Worm (Caenorhabditis elegans) whole organism, L4 larva: Measurements from ENCODE around the gene C10G8.8.
A peak's percentile ranks its signal among the peaks of the same experiment; 100 is the strongest.

Source experiments
- F37D6.2 ChIP-seq: sonication (generic microtip); optimal IDR thresholded peaks from 2 replicates; lab custom pipeline; 2016; ENCODE audit warnings: mild to moderate bottlenecking, missing genetic modification characterization, missing compliant biosample characterization
- T26A8.4 ChIP-seq: fragments of 200-800 bp; sonication (Bioruptor generic); IDR thresholded peaks from 2 replicates; pipeline ENCODE4 v1.3.6; 2022; ENCODE audit warnings: missing genetic modification characterization, missing compliant biosample characterization
- Y5F2A.4 ChIP-seq: fragments of 200-800 bp; sonication (Bioruptor generic); optimal IDR thresholded peaks from 2 replicates; lab custom pipeline; 2018; ENCODE audit warnings: mild to moderate bottlenecking, missing genetic modification characterization, missing compliant biosample characterization
- ZK337.2 ChIP-seq: fragments of 200-800 bp; sonication (Bioruptor generic); IDR thresholded peaks from 2 replicates; pipeline ENCODE4 v1.3.6; 2022; ENCODE audit warnings: missing genetic modification reagents, missing genetic modification characterization, missing compliant biosample characterization
- ceh-82 ChIP-seq: sonication (generic microtip); optimal IDR thresholded peaks from 2 replicates; lab custom pipeline; 2017; ENCODE audit warnings: missing biosample characterization, missing genetic modification characterization
- cey-2 ChIP-seq: sonication (generic microtip); optimal IDR thresholded peaks from 3 replicates; lab custom pipeline; 2017; ENCODE audit warnings: missing genetic modification characterization, mild to moderate bottlenecking, missing compliant biosample characterization, antibody characterized with exemption, borderline replicate concordance; ENCODE audit not compliant: insufficient read depth
- daf-19 ChIP-seq: fragments of 200-800 bp; sonication (Bioruptor generic); conservative IDR thresholded peaks from 2 replicates; pipeline ENCODE4 v1.3.6; 2022; ENCODE audit warnings: missing genetic modification characterization, missing compliant biosample characterization
- dmd-6 ChIP-seq: fragments of 200-800 bp; sonication (Bioruptor generic); IDR thresholded peaks from 2 replicates; pipeline ENCODE4 v1.3.6; 2022; ENCODE audit warnings: missing genetic modification reagents, missing genetic modification characterization, missing compliant biosample characterization
- dpl-1 ChIP-seq: fragments of 150-350 bp; optimal IDR thresholded peaks from 2 replicates; lab custom pipeline; 2014; ENCODE audit warnings: missing biosample characterization, missing genetic modification reagents, missing genetic modification characterization
- duxl-1 ChIP-seq: sonication (generic microtip); optimal IDR thresholded peaks from 2 replicates; lab custom pipeline; 2016; ENCODE audit warnings: mild to moderate bottlenecking, missing genetic modification characterization, moderate library complexity, missing compliant biosample characterization; ENCODE audit not compliant: poor library complexity
- egl-43 ChIP-seq: fragments of 200-800 bp; sonication (Bioruptor generic); IDR thresholded peaks from 2 replicates; pipeline ENCODE4 v1.3.6; 2022; ENCODE audit warnings: missing genetic modification reagents, missing genetic modification characterization, missing compliant biosample characterization
- hlh-11 ChIP-seq: fragments of 200-800 bp; sonication (Bioruptor generic); optimal IDR thresholded peaks from 2 replicates; lab custom pipeline; 2018; ENCODE audit warnings: mild to moderate bottlenecking, missing genetic modification characterization, missing compliant biosample characterization
- hlh-30 ChIP-seq: sonication (generic microtip); optimal IDR thresholded peaks from 2 replicates; lab custom pipeline; 2017; ENCODE audit warnings: antibody characterized with exemption, mild to moderate bottlenecking, missing genetic modification characterization, missing compliant biosample characterization; ENCODE audit not compliant: insufficient read depth
- hmg-1.1 ChIP-seq: fragments of 200-800 bp; sonication (Bioruptor generic); IDR thresholded peaks from 2 replicates; pipeline ENCODE4 v1.3.6; 2022; ENCODE audit warnings: missing genetic modification reagents, missing genetic modification characterization, missing compliant biosample characterization
- jun-1 ChIP-seq: fragments of 150-350 bp; optimal IDR thresholded peaks from 2 replicates; lab custom pipeline; 2014; ENCODE audit warnings: missing biosample characterization, missing genetic modification reagents, missing genetic modification characterization
- lin-38 ChIP-seq: fragments of 200-800 bp; sonication (Bioruptor generic); IDR thresholded peaks from 2 replicates; pipeline ENCODE4 v1.3.6; 2022; ENCODE audit warnings: missing genetic modification reagents, missing genetic modification characterization, missing compliant biosample characterization
- lin-39 ChIP-seq: fragments of 150-350 bp; optimal IDR thresholded peaks from 2 replicates; lab custom pipeline; 2014; ENCODE audit warnings: missing biosample characterization, missing genetic modification reagents, missing genetic modification characterization
- lir-3 ChIP-seq: sonication (generic microtip); optimal IDR thresholded peaks from 2 replicates; lab custom pipeline; 2016; ENCODE audit warnings: mild to moderate bottlenecking, missing genetic modification characterization, missing compliant biosample characterization
- lsy-2 ChIP-seq, 2 experiments: fragments of 150-350 bp in 1 of 2; sonication (generic microtip) in 1 of 2; optimal IDR thresholded peaks; 2 replicates each; lab custom pipeline; 2014 to 2017; ENCODE audit warnings: missing biosample characterization in 2 of 2, missing genetic modification characterization in 2 of 2
- mdl-1 ChIP-seq, 2 experiments: fragments of 150-350 bp in 1 of 2; sonication (generic microtip) in 1 of 2; optimal IDR thresholded peaks; 2 replicates each; lab custom pipeline; 2014 to 2017; ENCODE audit warnings: missing biosample characterization in 2 of 2, missing genetic modification characterization in 2 of 2
- mep-1 ChIP-seq: fragments of 150-350 bp; sonication (generic microtip); optimal IDR thresholded peaks from 3 replicates; lab custom pipeline; 2014; ENCODE audit warnings: missing biosample characterization, missing genetic modification characterization
- mes-2 ChIP-seq: sonication (generic microtip); optimal IDR thresholded peaks from 2 replicates; lab custom pipeline; 2016; ENCODE audit warnings: missing genotype, mild to moderate bottlenecking, missing genetic modification characterization, missing compliant biosample characterization; ENCODE audit not compliant: poor library complexity, severe bottlenecking
- nhr-10 ChIP-seq: fragments of 150-350 bp; optimal IDR thresholded peaks from 2 replicates; lab custom pipeline; 2014; ENCODE audit warnings: missing biosample characterization, missing genetic modification characterization
- nhr-28 ChIP-seq: fragments of 150-350 bp; optimal IDR thresholded peaks from 2 replicates; lab custom pipeline; 2014; ENCODE audit warnings: missing biosample characterization, missing genetic modification characterization
- rbr-2 ChIP-seq: sonication (generic microtip); optimal IDR thresholded peaks from 2 replicates; lab custom pipeline; 2016; ENCODE audit warnings: missing genotype, missing genetic modification characterization, missing compliant biosample characterization
- sdz-12 ChIP-seq: fragments of 200-800 bp; sonication (Bioruptor generic); optimal IDR thresholded peaks from 2 replicates; lab custom pipeline; 2018; ENCODE audit warnings: mild to moderate bottlenecking, missing genetic modification characterization, missing compliant biosample characterization
- spr-3 ChIP-seq: fragments of 200-800 bp; sonication (Bioruptor generic); optimal IDR thresholded peaks from 2 replicates; lab custom pipeline; 2018; ENCODE audit warnings: mild to moderate bottlenecking, missing genetic modification characterization, missing compliant biosample characterization
- ztf-7 ChIP-seq: fragments of 150-350 bp; optimal IDR thresholded peaks from 2 replicates; lab custom pipeline; 2014; ENCODE audit warnings: missing biosample characterization, missing genetic modification characterization

The C10G8.8 gene

ce11 chrV:5275426-5276007 is 52.7 kb downstream of the C10G8.8 start (continued):
- no peak for TF ChIP-seq nhr-10 (tag; lab: Kevin White, UChicago)
- no peak for TF ChIP-seq sdz-12
- TF ChIP-seq ztf-7 (tag; lab: Kevin White, UChicago): no peak
- no peak for TF ChIP-seq lir-3
- no peak for TF ChIP-seq ceh-82 (tag; lab: Kevin White, UChicago)
- no peak for TF ChIP-seq ZK337.2 (GFP tag; lab: Robert Waterston, UW)
- no peak for TF ChIP-seq daf-19
- no peak for TF ChIP-seq cey-2

- TF ChIP-seq spr-3 (GFP tag; lab: Kevin White, UChicago) (peak; percentile 33), hlh-11 (peak; percentile 36), hmg-1.1 (GFP tag; lab: Robert Waterston, UW) (peak; percentile 35), dmd-6 (0 out of 2 replicates have a peak, but pooled peaks have one; percentile 37), mes-2 (tag; lab: Kevin White, UChicago) (peak; percentile 70), Y5F2A.4 (GFP tag; lab: Kevin White, UChicago) (no peak), mdl-1 (tag; optimal IDR thresholded peaks at IDR 0.05; lab: Kevin White, UChicago) (peak in 1 of 2 experiments; percentile 34), lin-39 (tag; lab: Kevin White, UChicago) (no peak), nhr-28 (tag; lab: Kevin White, UChicago) (no peak), lin-38 (GFP tag; lab: Robert Waterston, UW) (peak; percentile 77), F37D6.2 (tag; lab: Kevin White, UChicago) (peak; percentile 25), T26A8.4 (GFP tag; lab: Robert Waterston, UW) (peak; percentile 13; the same call in 1 of the 2 replicates), hlh-30 (tag; lab: Kevin White, UChicago) (peak; percentile 61), duxl-1 (tag; lab: Kevin White, UChicago) (peak; percentile 30), mep-1 (tag; lab: Kevin White, UChicago) (peak; percentile 34), egl-43 (peak; percentile 62; the same call in 1 of the 2 replicates), lsy-2 (tag; optimal IDR thresholded peaks at IDR 0.05; lab: Kevin White, UChicago) (peak in 1 of 2 experiments; percentile 72), rbr-2 (tag; lab: Kevin White, UChicago) (peak; percentile 46), dpl-1 (peak; percentile 66), jun-1 (tag; lab: Kevin White, UChicago) (no peak)
These were observed 53.2 kb downstream of the C10G8.8 start for ce11 chrV:5274974-5275373.
